Fruit fly (Drosophila melanogaster) whole organism, adult: Measurements from ENCODE around the gene Ndc1.

Experiments
- CG11617 ChIP-seq: fragments of 200-800 bp; sonication (Bioruptor generic); optimal IDR thresholded peaks from 2 replicates; lab custom pipeline; 2017; ENCODE audit warnings: mild to moderate bottlenecking, missing biosample characterization, missing genetic modification reagents, missing genetic modification characterization
- CG12768 ChIP-seq: fragments of 200-800 bp; sonication (Bioruptor generic); optimal IDR thresholded peaks from 2 replicates; lab custom pipeline; 2017; ENCODE audit warnings: missing biosample characterization, missing genetic modification characterization, mild to moderate bottlenecking, moderate library complexity, missing genetic modification reagents
- CG14711 ChIP-seq: fragments of 200-800 bp; sonication (Bioruptor generic); optimal IDR thresholded peaks from 2 replicates; lab custom pipeline; 2018; ENCODE audit warnings: missing biosample characterization, mild to moderate bottlenecking, missing genetic modification characterization, moderate library complexity
- CG1620 ChIP-seq: fragments of 200-800 bp; sonication (Bioruptor generic); optimal IDR thresholded peaks from 2 replicates; lab custom pipeline; 2016; ENCODE audit warnings: missing biosample characterization, missing genetic modification characterization
- CG33017 ChIP-seq: fragments of 200-800 bp; sonication (Bioruptor generic); optimal IDR thresholded peaks from 2 replicates; lab custom pipeline; 2018; ENCODE audit warnings: missing biosample characterization, mild to moderate bottlenecking, missing genetic modification characterization, moderate library complexity
- CG5204 ChIP-seq: fragments of 200-800 bp; sonication (Bioruptor generic); optimal IDR thresholded peaks from 2 replicates; lab custom pipeline; 2016; ENCODE audit warnings: missing biosample characterization, missing genetic modification characterization
- CG7045 ChIP-seq: fragments of 200-800 bp; sonication (Bioruptor generic); optimal IDR thresholded peaks from 2 replicates; lab custom pipeline; 2017; ENCODE audit warnings: missing biosample characterization, mild to moderate bottlenecking, missing genetic modification characterization
- CG7101 ChIP-seq: fragments of 200-800 bp; sonication (Bioruptor generic); optimal IDR thresholded peaks from 2 replicates; lab custom pipeline; 2018; ENCODE audit warnings: missing biosample characterization, mild to moderate bottlenecking, missing genetic modification characterization, moderate library complexity
- Clk ChIP-seq: fragments of 200-800 bp; sonication (Bioruptor generic); optimal IDR thresholded peaks from 2 replicates; lab custom pipeline; 2017; ENCODE audit warnings: missing biosample characterization, missing genetic modification characterization
- Hr96 ChIP-seq: fragments of 200-800 bp; sonication (Bioruptor generic); optimal IDR thresholded peaks from 2 replicates; lab custom pipeline; 2016; ENCODE audit warnings: missing biosample characterization, missing genetic modification characterization
- Mnt ChIP-seq: fragments of 200-800 bp; sonication (Bioruptor generic); optimal IDR thresholded peaks from 2 replicates; lab custom pipeline; 2016; ENCODE audit warnings: missing biosample characterization, mild to moderate bottlenecking, missing genetic modification characterization
- cic ChIP-seq: fragments of 200-800 bp; sonication (Bioruptor generic); optimal IDR thresholded peaks from 2 replicates; lab custom pipeline; 2017; ENCODE audit warnings: missing biosample characterization, mild to moderate bottlenecking, missing genetic modification characterization, moderate library complexity
- cnc ChIP-seq, 2 experiments: fragments of >200 bp; optimal IDR thresholded peaks; 2 replicates each; lab custom pipeline; 2017
- kay ChIP-seq: fragments of 200-800 bp; sonication (Bioruptor generic); peaks from one replicate; lab custom pipeline; 2016; ENCODE audit warnings: missing biosample characterization, missing genetic modification characterization, borderline replicate concordance
- ovo ChIP-seq: fragments of 200-800 bp; sonication (Bioruptor generic); optimal IDR thresholded peaks from 2 replicates; lab custom pipeline; 2016; ENCODE audit warnings: missing biosample characterization, missing genetic modification characterization
- pad ChIP-seq: fragments of 200-800 bp; sonication (Bioruptor generic); optimal IDR thresholded peaks from 3 replicates; lab custom pipeline; 2017; ENCODE audit warnings: missing biosample characterization, missing genetic modification characterization, mild to moderate bottlenecking, moderate library complexity, missing genetic modification reagents
- tj ChIP-seq: fragments of 200-800 bp; sonication (Bioruptor generic); optimal IDR thresholded peaks from 3 replicates; lab custom pipeline; 2017; ENCODE audit warnings: missing biosample characterization, mild to moderate bottlenecking, missing genetic modification characterization, moderate library complexity
- toe ChIP-seq: fragments of 200-800 bp; sonication (Bioruptor generic); optimal IDR thresholded peaks from 2 replicates; lab custom pipeline; 2016; ENCODE audit warnings: missing biosample characterization, missing genetic modification characterization

The Ndc1 gene

dm6 chr3R:23960865-23961264, 36.7 kb downstream of the Ndc1 start:
- TF ChIP-seq Hr96 (no peak), CG12768 (GFP tag; lab: Kevin White, UChicago) (no peak), ovo (no peak), cnc (optimal IDR thresholded peaks at IDR 0.05; lab: Kevin White, UChicago) (no peak), CG11617 (GFP tag; lab: Kevin White, UChicago) (no peak), Mnt (no peak), CG7101 (tag; lab: Kevin White, UChicago) (no peak), CG5204 (no peak), CG1620 (GFP tag; lab: Kevin White, UChicago) (no peak), CG7045 (no peak), cic (GFP tag; lab: Kevin White, UChicago) (no peak), toe (no peak)

dm6 chr3R:23962781-23963222, 38.6 kb downstream of the Ndc1 start, which contains the start of gene CG31140:
Gene CG31140 (plus strand): TSS chr3R:23963180.
- TF ChIP-seq Hr96 (peak; percentile 9), CG14711 (tag; lab: Kevin White, UChicago) (no peak), pad (GFP tag; lab: Kevin White, UChicago) (peak; percentile 71), CG7045 (peak; percentile 20)

dm6 chr3R:23964913-23965718, 40.9 kb downstream of the Ndc1 start:
- TF ChIP-seq CG7101 (tag; lab: Kevin White, UChicago) (no peak), pad (GFP tag; lab: Kevin White, UChicago) (no peak), CG14711 (tag; lab: Kevin White, UChicago) (no peak), CG1620 (GFP tag; lab: Kevin White, UChicago) (no peak), Clk (no peak), cnc (optimal IDR thresholded peaks at IDR 0.05; lab: Kevin White, UChicago) (no peak), Hr96 (no peak), kay (GFP tag; lab: Kevin White, UChicago) (no peak), CG11617 (GFP tag; lab: Kevin White, UChicago) (no peak), CG33017 (tag; lab: Kevin White, UChicago) (no peak), CG5204 (no peak)

dm6 chr3R:23969449-23969848, 45.2 kb downstream of the Ndc1 start:
- TF ChIP-seq cic (GFP tag; lab: Kevin White, UChicago) (no peak), CG7045 (no peak), pad (GFP tag; lab: Kevin White, UChicago) (no peak), CG11617 (GFP tag; lab: Kevin White, UChicago) (no peak), ovo (no peak), kay (GFP tag; lab: Kevin White, UChicago) (no peak), tj (GFP tag; lab: Kevin White, UChicago) (no peak)

- TF ChIP-seq CG5204 (no peak), tj (GFP tag; lab: Kevin White, UChicago) (no peak), kay (GFP tag; lab: Kevin White, UChicago) (no peak), cnc (optimal IDR thresholded peaks at IDR 0.05; lab: Kevin White, UChicago) (no peak), toe (no peak), cic (GFP tag; lab: Kevin White, UChicago) (no peak), CG7045 (no peak), CG33017 (tag; lab: Kevin White, UChicago) (no peak), ovo (no peak), CG14711 (tag; lab: Kevin White, UChicago) (no peak), CG11617 (GFP tag; lab: Kevin White, UChicago) (no peak), CG12768 (GFP tag; lab: Kevin White, UChicago) (no peak)
Observed at dm6 chr3R:23971208-23971607, 47.0 kb downstream of the Ndc1 start.

- TF ChIP-seq Mnt: no peak
- no peak for TF ChIP-seq CG7101 (tag; lab: Kevin White, UChicago)
- no peak for TF ChIP-seq toe
Observed at dm6 chr3R:23971764-23972163, 47.6 kb downstream of the Ndc1 start.
